Fruit fly (Drosophila melanogaster): Measurements from ENCODE around the gene SP1029.

Gene SP1029

DNA sequence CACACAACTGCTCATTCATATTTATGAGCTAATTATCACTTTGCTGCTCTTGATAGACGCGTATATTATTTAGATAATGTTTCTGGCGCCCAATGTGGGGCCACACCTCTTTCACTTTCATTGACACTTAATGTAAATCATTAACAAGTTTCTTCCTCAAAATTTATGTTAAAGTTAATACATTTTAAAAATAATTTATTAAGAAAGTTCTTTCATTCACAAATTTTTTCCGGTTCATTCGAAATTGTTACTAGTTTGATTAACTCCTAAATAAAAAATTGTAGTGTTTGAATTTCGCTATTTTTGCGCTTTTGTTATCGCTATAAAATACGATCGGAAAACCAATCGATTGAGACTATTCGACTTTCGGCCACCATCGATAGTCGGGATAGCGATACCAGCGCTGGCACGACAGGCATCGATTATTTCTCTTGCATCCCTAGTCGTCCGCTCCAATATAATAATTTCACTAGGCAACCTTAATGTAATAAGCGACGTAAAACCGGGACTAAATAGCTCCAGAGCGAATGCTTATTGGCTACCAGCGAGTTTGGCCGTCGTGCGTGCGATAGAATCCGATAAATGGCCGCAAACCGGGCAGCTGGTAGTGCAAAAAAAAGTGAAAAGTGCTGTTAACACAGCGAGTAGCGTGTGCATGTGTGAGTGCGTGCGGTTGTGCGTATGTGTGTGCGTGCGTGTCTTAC is 21.4 kb downstream of the SP1029 start, which contains the start of gene Usp1 (continued):
- TF ChIP-seq CG6654 (GFP tag; optimal IDR thresholded peaks at IDR 0.05) (no peak), YL-1 (GFP tag; optimal IDR thresholded peaks at IDR 0.05) (peak; percentile 83), CG6854 (GFP tag; optimal IDR thresholded peaks at IDR 0.05) (no peak), ranshi (GFP tag; IDR thresholded peaks at IDR 0.05) (no peak), CG15011 (GFP tag; optimal IDR thresholded peaks at IDR 0.05) (no peak), btn (GFP tag; optimal IDR thresholded peaks at IDR 0.05) (no peak), yki (optimal IDR thresholded peaks at IDR 0.05) (no peak), CG10366 (GFP tag; IDR thresholded peaks at IDR 0.05) (no peak), gem (tag; optimal IDR thresholded peaks at IDR 0.05) (no peak), BEAF-32 (GFP tag; optimal IDR thresholded peaks at IDR 0.05) (peak; percentile 94), run (tag; optimal IDR thresholded peaks at IDR 0.05) (no peak), CG1602 (GFP tag; optimal IDR thresholded peaks at IDR 0.05) (no peak), Max (GFP tag; optimal IDR thresholded peaks at IDR 0.05) (peak; percentile 6), CG4854 (GFP tag; optimal IDR thresholded peaks at IDR 0.05) (no peak), E2f1 (GFP tag; IDR thresholded peaks at IDR 0.05) (no peak), sens-2 (GFP tag; IDR thresholded peaks at IDR 0.05) (no peak), Dbx (GFP tag; IDR thresholded peaks at IDR 0.05) (no peak), Ssrp (tag; optimal IDR thresholded peaks at IDR 0.05) (no peak), B-H1 (GFP tag; IDR thresholded peaks at IDR 0.05) (no peak), gcm (GFP tag; optimal IDR thresholded peaks at IDR 0.05) (no peak), gfzf (GFP tag; optimal IDR thresholded peaks at IDR 0.05) (peak; percentile 27), tup (GFP tag; optimal IDR thresholded peaks at IDR 0.05) (no peak), otp (GFP tag; IDR thresholded peaks at IDR 0.05) (no peak), CG15514 (GFP tag; optimal IDR thresholded peaks at IDR 0.05) (peak; percentile 60), chm (GFP tag; IDR thresholded peaks at IDR 0.05) (no peak), tna (GFP tag; IDR thresholded peaks at IDR 0.05; ENCODE audit: partially characterized antibody) (peak; percentile 98), Ptx1 (GFP tag; IDR thresholded peaks at IDR 0.05) (no peak), ash1 (GFP tag; optimal IDR thresholded peaks at IDR 0.05) (no peak), Vsx1 (GFP tag; optimal IDR thresholded peaks at IDR 0.05) (no peak), HLH54F (GFP tag; optimal IDR thresholded peaks at IDR 0.05) (no peak), eve (GFP tag; optimal IDR thresholded peaks at IDR 0.05) (no peak), CG34376 (GFP tag; optimal IDR thresholded peaks at IDR 0.05) (no peak), NK7.1 (GFP tag; optimal IDR thresholded peaks at IDR 0.05) (no peak), CG1603 (tag; optimal IDR thresholded peaks at IDR 0.05) (no peak), CG10959 (GFP tag; IDR thresholded peaks at IDR 0.05) (no peak), Mad (GFP tag; optimal IDR thresholded peaks at IDR 0.05) (no peak), org-1 (GFP tag; optimal IDR thresholded peaks at IDR 0.05) (no peak), pita (GFP tag; optimal IDR thresholded peaks at IDR 0.05) (no peak), MTF-1 (GFP tag; optimal IDR thresholded peaks at IDR 0.05; ENCODE audit: borderline replicate concordance) (no peak), tap (tag; optimal IDR thresholded peaks at IDR 0.05) (no peak), CG10565 (GFP tag; optimal IDR thresholded peaks at IDR 0.05) (no peak), Fer2 (tag; optimal IDR thresholded peaks at IDR 0.05) (no peak), Mrtf (GFP tag; IDR thresholded peaks at IDR 0.05) (no peak), Hey (tag; optimal IDR thresholded peaks at IDR 0.05) (no peak), Doc2 (GFP tag; IDR thresholded peaks at IDR 0.05) (no peak), dysf (GFP tag; IDR thresholded peaks at IDR 0.05) (no peak), lab (GFP tag; optimal IDR thresholded peaks at IDR 0.05) (no peak), aop (GFP tag; IDR thresholded peaks at IDR 0.05) (no peak), Side (GFP tag; optimal IDR thresholded peaks at IDR 0.05) (peak; percentile 28), CG3838 (GFP tag; optimal IDR thresholded peaks at IDR 0.05) (no peak), kah (GFP tag; optimal IDR thresholded peaks at IDR 0.05) (no peak)
